Fruit fly (Drosophila melanogaster): ENCODE results near the gene CG33995.
A peak's percentile ranks its signal among the peaks of the same experiment; 100 is the strongest.

Gene CG33995

dm6 chr2L:5084586-5085257 is 41.7 kb downstream of the CG33995 start:
- no peak for TF ChIP-seq CG33017 (tag; optimal IDR thresholded peaks at IDR 0.05)
- TF ChIP-seq cic (GFP tag; optimal IDR thresholded peaks at IDR 0.05) = no peak
- no peak for TF ChIP-seq CG7101 (tag; optimal IDR thresholded peaks at IDR 0.05)
- peak; percentile 3 for TF ChIP-seq kay (GFP tag; ENCODE audit: borderline replicate concordance)

- TF ChIP-seq CG1620 (GFP tag; optimal IDR thresholded peaks at IDR 0.05) (no peak), bab1 (GFP tag; optimal IDR thresholded peaks at IDR 0.05) (peak; percentile 46), cic (GFP tag; optimal IDR thresholded peaks at IDR 0.05) (no peak)
These were observed 42.5 kb downstream of the CG33995 start for dm6 chr2L:5085561-5085960.

- TF ChIP-seq CG1620 (GFP tag; optimal IDR thresholded peaks at IDR 0.05) (no peak), CG14711 (tag; optimal IDR thresholded peaks at IDR 0.05) (peak; percentile 49), bab1 (GFP tag; optimal IDR thresholded peaks at IDR 0.05) (peak; percentile 74), tj (GFP tag; optimal IDR thresholded peaks at IDR 0.05) (peak; percentile 9), Crg-1 (GFP tag; optimal IDR thresholded peaks at IDR 0.05) (peak; percentile 30), Mnt (GFP tag; optimal IDR thresholded peaks at IDR 0.05) (no peak), CG11617 (GFP tag; optimal IDR thresholded peaks at IDR 0.05) (peak; percentile 35), CG33017 (tag; optimal IDR thresholded peaks at IDR 0.05) (no peak), ovo (GFP tag; optimal IDR thresholded peaks at IDR 0.05) (no peak), cnc (optimal IDR thresholded peaks at IDR 0.05) (no peak), toe (GFP tag; optimal IDR thresholded peaks at IDR 0.05) (no peak), pad (GFP tag; optimal IDR thresholded peaks at IDR 0.05) (peak; percentile 25), CG7101 (tag; optimal IDR thresholded peaks at IDR 0.05) (peak; percentile 47), CG12768 (GFP tag; optimal IDR thresholded peaks at IDR 0.05) (no peak), CG7045 (GFP tag; optimal IDR thresholded peaks at IDR 0.05) (no peak), Hr96 (GFP tag; optimal IDR thresholded peaks at IDR 0.05) (peak; percentile 35), kay (GFP tag; ENCODE audit: borderline replicate concordance) (peak; percentile 24), Clk (GFP tag; optimal IDR thresholded peaks at IDR 0.05) (no peak), CG5204 (GFP tag; optimal IDR thresholded peaks at IDR 0.05) (no peak), cic (GFP tag; optimal IDR thresholded peaks at IDR 0.05) (no peak)
These were observed 43.9 kb downstream of the CG33995 start for dm6 chr2L:5086905-5087522.

dm6 chr2L:5088649-5089270 is 45.7 kb downstream of the CG33995 start:
- TF ChIP-seq kay (GFP tag; ENCODE audit: borderline replicate concordance) (no peak), tj (GFP tag; optimal IDR thresholded peaks at IDR 0.05) (peak; percentile 91), CG7101 (tag; optimal IDR thresholded peaks at IDR 0.05) (no peak), Hr96 (GFP tag; optimal IDR thresholded peaks at IDR 0.05) (no peak)

dm6 chr2L:5089642-5090041 is 46.6 kb downstream of the CG33995 start:
- TF ChIP-seq tj (GFP tag; optimal IDR thresholded peaks at IDR 0.05) (peak; percentile 94), Clk (GFP tag; optimal IDR thresholded peaks at IDR 0.05) (no peak)

dm6 chr2L:5090352-5090751 is 47.3 kb downstream of the CG33995 start:
- TF ChIP-seq Hr96 (GFP tag; optimal IDR thresholded peaks at IDR 0.05) = no peak
- TF ChIP-seq CG7101 (tag; optimal IDR thresholded peaks at IDR 0.05) = no peak
- TF ChIP-seq cnc (optimal IDR thresholded peaks at IDR 0.05) = no peak
- TF ChIP-seq bab1 (GFP tag; optimal IDR thresholded peaks at IDR 0.05) = no peak
- TF ChIP-seq toe (GFP tag; optimal IDR thresholded peaks at IDR 0.05) = no peak
- no peak for TF ChIP-seq CG12768 (GFP tag; optimal IDR thresholded peaks at IDR 0.05)
- TF ChIP-seq CG14711 (tag; optimal IDR thresholded peaks at IDR 0.05) = no peak
- TF ChIP-seq kay (GFP tag; ENCODE audit: borderline replicate concordance) = no peak
- no peak for TF ChIP-seq Mnt (GFP tag; optimal IDR thresholded peaks at IDR 0.05)
- TF ChIP-seq CG7045 (GFP tag; optimal IDR thresholded peaks at IDR 0.05) = no peak
- no peak for TF ChIP-seq CG33017 (tag; optimal IDR thresholded peaks at IDR 0.05)
- no peak for TF ChIP-seq CG5204 (GFP tag; optimal IDR thresholded peaks at IDR 0.05)
- TF ChIP-seq CG1620 (GFP tag; optimal IDR thresholded peaks at IDR 0.05) = no peak
- no peak for TF ChIP-seq Clk (GFP tag; optimal IDR thresholded peaks at IDR 0.05)
- TF ChIP-seq CG11617 (GFP tag; optimal IDR thresholded peaks at IDR 0.05) = no peak
- TF ChIP-seq Crg-1 (GFP tag; optimal IDR thresholded peaks at IDR 0.05) = no peak
- TF ChIP-seq cic (GFP tag; optimal IDR thresholded peaks at IDR 0.05) = no peak
- no peak for TF ChIP-seq pad (GFP tag; optimal IDR thresholded peaks at IDR 0.05)
- TF ChIP-seq tj (GFP tag; optimal IDR thresholded peaks at IDR 0.05) = no peak
- TF ChIP-seq ovo (GFP tag; optimal IDR thresholded peaks at IDR 0.05) = no peak

dm6 chr2L:5092145-5092544 is 49.1 kb downstream of the CG33995 start:
- peak; percentile 13 for TF ChIP-seq CG12768 (GFP tag; optimal IDR thresholded peaks at IDR 0.05)
- no peak for TF ChIP-seq Hr96 (GFP tag; optimal IDR thresholded peaks at IDR 0.05)

All from whole organism, adult.